Worm (Caenorhabditis elegans): ENCODE measurements around the gene Y71H2B.5.

Gene Y71H2B.5

ce11 chrIII:2572421-2572820, 35.4 kb upstream of the Y71H2B.5 start:
- TF ChIP-seq nhr-77 (tag; optimal IDR thresholded peaks at IDR 0.05) (no peak), nfya-1 (tag; optimal IDR thresholded peaks at IDR 0.05; ENCODE audit: insufficient read depth) (peak; percentile 93), nhr-237 (tag; optimal IDR thresholded peaks at IDR 0.05) (no peak)

ce11 chrIII:2575635-2576164, 32.1 kb upstream of the Y71H2B.5 start, which contains the start of gene Y54F10AR.1:
Gene Y54F10AR.1, minus strand, starts transcription at chrIII:2575685.
- TF ChIP-seq ztf-4 (tag; optimal IDR thresholded peaks at IDR 0.05) (no peak), daf-12 (tag; optimal IDR thresholded peaks at IDR 0.05) (no peak), mdl-1 (tag; optimal IDR thresholded peaks at IDR 0.05) (no peak), unc-62 (GFP tag; optimal IDR thresholded peaks at IDR 0.05) (no peak), pha-4 (tag; optimal IDR thresholded peaks at IDR 0.05) (no peak)

- TF ChIP-seq ceh-82 (tag; optimal IDR thresholded peaks at IDR 0.05), result no peak
- TF ChIP-seq unc-62 (GFP tag; optimal IDR thresholded peaks at IDR 0.05), result peak; percentile 27
- TF ChIP-seq unc-39 (tag; optimal IDR thresholded peaks at IDR 0.05), result no peak
- no peak for TF ChIP-seq nhr-76 (tag; optimal IDR thresholded peaks at IDR 0.05)
- TF ChIP-seq sea-2 (GFP tag; optimal IDR thresholded peaks at IDR 0.05), result no peak
- no peak for TF ChIP-seq nhr-237 (tag; optimal IDR thresholded peaks at IDR 0.05)
- TF ChIP-seq tbx-2 (tag; optimal IDR thresholded peaks at IDR 0.05), result peak; percentile 2
- peak; percentile 25 for TF ChIP-seq jun-1 (tag; optimal IDR thresholded peaks at IDR 0.05)
- TF ChIP-seq nhr-11 (tag; optimal IDR thresholded peaks at IDR 0.05), result no peak
- TF ChIP-seq nfya-1 (tag; optimal IDR thresholded peaks at IDR 0.05; ENCODE audit: insufficient read depth), result peak; percentile 84
- no peak for TF ChIP-seq ztf-4 (tag; optimal IDR thresholded peaks at IDR 0.05)
- no peak for TF ChIP-seq R02D3.7 (tag; optimal IDR thresholded peaks at IDR 0.05)
- TF ChIP-seq lsy-12 (tag; optimal IDR thresholded peaks at IDR 0.05), result no peak
- no peak for TF ChIP-seq ceh-16 (tag; optimal IDR thresholded peaks at IDR 0.05)
- TF ChIP-seq ZK546.5 (tag; optimal IDR thresholded peaks at IDR 0.05), result no peak
- TF ChIP-seq fos-1 (tag; optimal IDR thresholded peaks at IDR 0.05), result no peak
- peak; percentile 10 for TF ChIP-seq egl-5 (tag; optimal IDR thresholded peaks at IDR 0.05)
- TF ChIP-seq pqm-1 (tag; optimal IDR thresholded peaks at IDR 0.05), result no peak
- no peak for TF ChIP-seq elt-1 (tag; optimal IDR thresholded peaks at IDR 0.05)
- no peak for TF ChIP-seq nhr-28 (tag; optimal IDR thresholded peaks at IDR 0.05)
- no peak for TF ChIP-seq nhr-25 (tag; optimal IDR thresholded peaks at IDR 0.05)
- TF ChIP-seq elt-2 (tag; optimal IDR thresholded peaks at IDR 0.05), result peak; percentile 26
- TF ChIP-seq hmg-11 (tag; optimal IDR thresholded peaks at IDR 0.05), result peak; percentile 57
- TF ChIP-seq nhr-67 (tag; optimal IDR thresholded peaks at IDR 0.05), result no peak
- TF ChIP-seq elt-3 (tag; optimal IDR thresholded peaks at IDR 0.05), result no peak
- no peak for TF ChIP-seq ztf-11 (tag; optimal IDR thresholded peaks at IDR 0.05)
- TF ChIP-seq fkh-10 (GFP tag; optimal IDR thresholded peaks at IDR 0.05), result peak; percentile 34
- peak; percentile 58 for TF ChIP-seq ceh-28 (tag; optimal IDR thresholded peaks at IDR 0.05)
- TF ChIP-seq snpc-4 (tag; optimal IDR thresholded peaks at IDR 0.05), result peak; percentile 60
- no peak for TF ChIP-seq ama-1 (optimal IDR thresholded peaks at IDR 0.05)
- peak; percentile 50 for TF ChIP-seq lin-39 (tag; optimal IDR thresholded peaks at IDR 0.05)
- peak; percentile 69 for TF ChIP-seq lin-15B (tag; optimal IDR thresholded peaks at IDR 0.05)
- peak; percentile 39 for TF ChIP-seq nhr-23 (tag; optimal IDR thresholded peaks at IDR 0.05)
- TF ChIP-seq aly-2 (tag; optimal IDR thresholded peaks at IDR 0.05), result no peak
- TF ChIP-seq ceh-9 (tag; optimal IDR thresholded peaks at IDR 0.05), result no peak
- TF ChIP-seq skn-1 (tag; optimal IDR thresholded peaks at IDR 0.05), result no peak
- TF ChIP-seq zag-1 (tag; optimal IDR thresholded peaks at IDR 0.05), result no peak
- no peak for TF ChIP-seq fkh-2 (tag; optimal IDR thresholded peaks at IDR 0.05)
- no peak for TF ChIP-seq eor-1 (tag; optimal IDR thresholded peaks at IDR 0.05)
- TF ChIP-seq nhr-77 (tag; optimal IDR thresholded peaks at IDR 0.05), result no peak
- no peak for TF ChIP-seq egl-27 (tag; optimal IDR thresholded peaks at IDR 0.05)
- no peak for TF ChIP-seq nhr-12 (tag; optimal IDR thresholded peaks at IDR 0.05)
- peak; percentile 50 for TF ChIP-seq pha-4 (tag; optimal IDR thresholded peaks at IDR 0.05)
- TF ChIP-seq mml-1 (tag; optimal IDR thresholded peaks at IDR 0.05), result no peak
- no peak for TF ChIP-seq mdl-1 (tag; optimal IDR thresholded peaks at IDR 0.05)
- TF ChIP-seq nhr-43 (tag; optimal IDR thresholded peaks at IDR 0.05; ENCODE audit: poor library complexity, severe bottlenecking), result no peak
These were observed 31.2 kb upstream of the Y71H2B.5 start for ce11 chrIII:2576360-2577259.

Measured in whole organism, L3 larva.